Worm (Caenorhabditis elegans) whole organism, L1 larva: ENCODE data around the gene anmt-2.

Source experiments
- alr-1 ChIP-seq: fragments of 200-800 bp; sonication (Bioruptor generic); optimal IDR thresholded peaks from 2 replicates; lab custom pipeline; 2018; ENCODE audit warnings: borderline replicate concordance, mild to moderate bottlenecking, missing genetic modification characterization, missing compliant biosample characterization
- ces-1 ChIP-seq: fragments of 150-350 bp; optimal IDR thresholded peaks from 2 replicates; lab custom pipeline; 2014; ENCODE audit warnings: missing biosample characterization, missing genetic modification reagents, missing genetic modification characterization
- skn-1 ChIP-seq: fragments of 150-350 bp; optimal IDR thresholded peaks from 2 replicates; lab custom pipeline; 2014; ENCODE audit warnings: missing biosample characterization, missing genetic modification characterization
- tbx-2 ChIP-seq: sonication (generic microtip); optimal IDR thresholded peaks from 2 replicates; lab custom pipeline; 2016; ENCODE audit warnings: missing genetic modification characterization, missing compliant biosample characterization
- unc-62 ChIP-seq: fragments of 150-350 bp; optimal IDR thresholded peaks from 2 replicates; lab custom pipeline; 2014; ENCODE audit warnings: missing biosample characterization, missing genetic modification reagents, missing genetic modification characterization

- TF ChIP-seq ces-1 (no peak), alr-1 (no peak), tbx-2 (tag; lab: Kevin White, UChicago) (peak; percentile 3), unc-62 (GFP tag; lab: Kevin White, UChicago) (no peak), skn-1 (no peak)
Measured at ce11 chrIII:6157708-6158321, at the start of gene anmt-2.
